Worm (Caenorhabditis elegans) whole organism, L3 larva: Measurements from ENCODE around the gene C14C6.2.

Source experiments
- R02D3.7 ChIP-seq: fragments of 150-350 bp; optimal IDR thresholded peaks from 2 replicates; lab custom pipeline; 2014; ENCODE audit warnings: missing biosample characterization, missing genetic modification characterization
- ZK546.5 ChIP-seq: sonication (generic microtip); optimal IDR thresholded peaks from 2 replicates; lab custom pipeline; 2017; ENCODE audit warnings: missing biosample characterization, missing genetic modification characterization
- aly-2 ChIP-seq: fragments of 150-350 bp; optimal IDR thresholded peaks from 2 replicates; lab custom pipeline; 2014; ENCODE audit warnings: missing biosample characterization, missing genetic modification characterization
- ama-1 ChIP-seq: fragments of 150-350 bp; optimal IDR thresholded peaks from 2 replicates; lab custom pipeline; 2018
- ceh-16 ChIP-seq: sonication (generic microtip); optimal IDR thresholded peaks from 2 replicates; lab custom pipeline; 2017; ENCODE audit warnings: missing biosample characterization, missing genetic modification characterization
- ceh-28 ChIP-seq: fragments of 150-350 bp; optimal IDR thresholded peaks from 2 replicates; lab custom pipeline; 2014; ENCODE audit warnings: missing biosample characterization, missing genetic modification reagents, missing genetic modification characterization
- ceh-82 ChIP-seq: fragments of 150-350 bp; optimal IDR thresholded peaks from 2 replicates; lab custom pipeline; 2014; ENCODE audit warnings: missing biosample characterization, missing genetic modification characterization
- ceh-9 ChIP-seq: sonication (generic microtip); optimal IDR thresholded peaks from 2 replicates; lab custom pipeline; 2018; ENCODE audit warnings: missing biosample characterization, missing genetic modification characterization
- daf-12 ChIP-seq: fragments of 150-350 bp; optimal IDR thresholded peaks from 2 replicates; lab custom pipeline; 2014; ENCODE audit warnings: missing biosample characterization, missing genetic modification reagents, missing genetic modification characterization
- egl-27 ChIP-seq: sonication (generic microtip); optimal IDR thresholded peaks from 4 replicates; lab custom pipeline; 2017; ENCODE audit warnings: missing biosample characterization, missing genetic modification reagents, missing genetic modification characterization
- egl-5 ChIP-seq: fragments of 150-350 bp; optimal IDR thresholded peaks from 2 replicates; lab custom pipeline; 2017; ENCODE audit warnings: missing biosample characterization, missing genetic modification reagents, missing genetic modification characterization, inconsistent platforms
- elt-1 ChIP-seq: fragments of 150-350 bp; optimal IDR thresholded peaks from 2 replicates; lab custom pipeline; 2014; ENCODE audit warnings: missing biosample characterization, missing genetic modification characterization
- elt-2 ChIP-seq: sonication (generic microtip); optimal IDR thresholded peaks from 2 replicates; lab custom pipeline; 2016; ENCODE audit warnings: missing genetic modification reagents, mild to moderate bottlenecking, missing genetic modification characterization, missing compliant biosample characterization
- elt-3 ChIP-seq, 3 experiments: fragments of 150-350 bp in 1 of 3; sonication (generic microtip) in 2 of 3; optimal IDR thresholded peaks; 2 replicates in 2 of 3; 4 replicates in 1 of 3; lab custom pipeline; 2014 to 2017; ENCODE audit warnings: missing biosample characterization in 3 of 3, missing genetic modification characterization in 3 of 3
- eor-1 ChIP-seq, 2 experiments: fragments of 150-350 bp; optimal IDR thresholded peaks; 2 replicates each; lab custom pipeline; 2014 to 2018; ENCODE audit warnings: missing biosample characterization in 2 of 2, missing genetic modification characterization in 2 of 2
- fkh-10 ChIP-seq: sonication (generic microtip); optimal IDR thresholded peaks from 2 replicates; lab custom pipeline; 2017; ENCODE audit warnings: missing biosample characterization, missing genetic modification reagents, missing genetic modification characterization
- fkh-2 ChIP-seq: fragments of 150-350 bp; optimal IDR thresholded peaks from 2 replicates; lab custom pipeline; 2014; ENCODE audit warnings: missing biosample characterization, missing genetic modification reagents, missing genetic modification characterization
- hmg-11 ChIP-seq: sonication (generic microtip); optimal IDR thresholded peaks from 2 replicates; lab custom pipeline; 2016; ENCODE audit warnings: missing genetic modification characterization, missing compliant biosample characterization
- jun-1 ChIP-seq: fragments of 150-350 bp; optimal IDR thresholded peaks from 2 replicates; lab custom pipeline; 2014; ENCODE audit warnings: missing biosample characterization, missing genetic modification reagents, missing genetic modification characterization
- lin-15B ChIP-seq: fragments of 150-350 bp; optimal IDR thresholded peaks from 2 replicates; lab custom pipeline; 2014; ENCODE audit warnings: missing biosample characterization, missing genetic modification characterization
- lin-39 ChIP-seq: fragments of 150-350 bp; optimal IDR thresholded peaks from 2 replicates; lab custom pipeline; 2018; ENCODE audit warnings: missing biosample characterization, missing genetic modification reagents, missing genetic modification characterization
- lsy-12 ChIP-seq: sonication (generic microtip); optimal IDR thresholded peaks from 2 replicates; lab custom pipeline; 2016; ENCODE audit warnings: mild to moderate bottlenecking, missing genetic modification characterization, missing compliant biosample characterization
- mdl-1 ChIP-seq: fragments of 150-350 bp; optimal IDR thresholded peaks from 2 replicates; lab custom pipeline; 2014; ENCODE audit warnings: missing biosample characterization, missing genetic modification characterization
- mml-1 ChIP-seq: fragments of 150-350 bp; sonication (generic microtip); optimal IDR thresholded peaks from 3 replicates; lab custom pipeline; 2014; ENCODE audit warnings: missing biosample characterization, missing genetic modification characterization
- nfya-1 ChIP-seq: sonication (generic microtip); optimal IDR thresholded peaks from 2 replicates; lab custom pipeline; 2017; ENCODE audit warnings: missing genetic modification characterization, mild to moderate bottlenecking, missing compliant biosample characterization, antibody characterized with exemption, moderate library complexity; ENCODE audit not compliant: insufficient read depth
- nhr-11 ChIP-seq: fragments of 150-350 bp; optimal IDR thresholded peaks from 2 replicates; lab custom pipeline; 2014; ENCODE audit warnings: missing biosample characterization, missing genetic modification characterization
- nhr-12 ChIP-seq: fragments of 150-350 bp; optimal IDR thresholded peaks from 2 replicates; lab custom pipeline; 2014; ENCODE audit warnings: missing biosample characterization, missing genetic modification characterization
- nhr-23 ChIP-seq: fragments of 150-350 bp; optimal IDR thresholded peaks from 2 replicates; lab custom pipeline; 2014; ENCODE audit warnings: missing biosample characterization, missing genetic modification reagents, missing genetic modification characterization
- nhr-237 ChIP-seq: fragments of 150-350 bp; optimal IDR thresholded peaks from 2 replicates; lab custom pipeline; 2014; ENCODE audit warnings: missing biosample characterization, missing genetic modification characterization
- nhr-25 ChIP-seq: sonication (generic microtip); optimal IDR thresholded peaks from 2 replicates; lab custom pipeline; 2017; ENCODE audit warnings: missing biosample characterization, missing genetic modification characterization
- nhr-28 ChIP-seq: fragments of 150-350 bp; optimal IDR thresholded peaks from 2 replicates; lab custom pipeline; 2014; ENCODE audit warnings: missing biosample characterization, missing genetic modification characterization
- nhr-43 ChIP-seq: sonication (generic microtip); optimal IDR thresholded peaks from 2 replicates; lab custom pipeline; 2016; ENCODE audit warnings: mild to moderate bottlenecking, missing genetic modification characterization, missing compliant biosample characterization; ENCODE audit not compliant: poor library complexity, severe bottlenecking
- nhr-67 ChIP-seq: fragments of 150-350 bp; optimal IDR thresholded peaks from 2 replicates; lab custom pipeline; 2014; ENCODE audit warnings: missing biosample characterization, missing genetic modification characterization
- nhr-76 ChIP-seq: fragments of 150-350 bp; sonication (generic microtip); optimal IDR thresholded peaks from 5 replicates; lab custom pipeline; 2014; ENCODE audit warnings: missing biosample characterization, missing genetic modification characterization
- nhr-77 ChIP-seq: fragments of 150-350 bp; optimal IDR thresholded peaks from 2 replicates; lab custom pipeline; 2014; ENCODE audit warnings: missing biosample characterization, missing genetic modification characterization
- pha-4 ChIP-seq: fragments of 150-350 bp; optimal IDR thresholded peaks from 2 replicates; lab custom pipeline; 2014; ENCODE audit warnings: missing biosample characterization, missing genetic modification reagents, missing genetic modification characterization
- pqm-1 ChIP-seq: fragments of 150-350 bp; optimal IDR thresholded peaks from 2 replicates; lab custom pipeline; 2017; ENCODE audit warnings: missing biosample characterization, missing genetic modification characterization, inconsistent platforms
- sea-2 ChIP-seq: fragments of 150-350 bp; sonication (generic microtip); optimal IDR thresholded peaks from 4 replicates; lab custom pipeline; 2014; ENCODE audit warnings: missing biosample characterization, missing genetic modification reagents, missing genetic modification characterization
- skn-1 ChIP-seq: fragments of 150-350 bp; optimal IDR thresholded peaks from 2 replicates; lab custom pipeline; 2014; ENCODE audit warnings: missing biosample characterization, missing genetic modification characterization
- snpc-4 ChIP-seq: fragments of 150-350 bp; optimal IDR thresholded peaks from 2 replicates; lab custom pipeline; 2014; ENCODE audit warnings: missing biosample characterization, missing genetic modification characterization
- unc-39 ChIP-seq: sonication (generic microtip); optimal IDR thresholded peaks from 4 replicates; lab custom pipeline; 2017; ENCODE audit warnings: missing biosample characterization, missing genetic modification characterization
- unc-62 ChIP-seq: fragments of 150-350 bp; sonication (generic microtip); optimal IDR thresholded peaks from 4 replicates; lab custom pipeline; 2014; ENCODE audit warnings: missing biosample characterization, missing genetic modification reagents, missing genetic modification characterization
- zag-1 ChIP-seq: fragments of 150-350 bp; optimal IDR thresholded peaks from 2 replicates; lab custom pipeline; 2014; ENCODE audit warnings: missing biosample characterization, missing genetic modification characterization
- ztf-11 ChIP-seq: fragments of 150-350 bp; optimal IDR thresholded peaks from 2 replicates; lab custom pipeline; 2014; ENCODE audit warnings: missing biosample characterization, missing genetic modification characterization

C14C6.2 gene

DNA sequence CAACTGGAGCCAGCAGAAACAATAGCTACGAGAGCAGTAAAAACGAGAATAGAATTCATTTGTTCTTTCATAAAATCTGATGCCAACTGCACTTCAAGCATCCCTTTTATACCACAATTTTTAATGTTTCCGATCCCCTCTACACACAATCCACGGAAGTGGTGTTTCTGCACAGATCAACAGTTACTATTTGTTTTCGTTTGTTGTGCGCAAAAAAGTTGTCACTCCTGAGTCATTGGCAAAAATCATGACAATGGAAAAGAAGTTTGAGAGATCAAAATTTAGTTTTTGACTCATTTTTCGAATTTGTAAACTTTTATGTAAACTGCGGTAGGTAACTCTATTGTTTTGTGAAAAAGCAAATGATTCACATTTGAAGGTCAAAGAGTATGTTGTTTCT, 41.2 kb downstream of the C14C6.2 start, which contains the start of gene srlf-37:
srlf-37 (minus strand) TSS at position 101 of the 400 bp plus-strand sequence.
- no peak for TF ChIP-seq nhr-67 (tag; lab: Kevin White, UChicago)
- TF ChIP-seq ceh-16 (tag; lab: Kevin White, UChicago): no peak
- TF ChIP-seq pqm-1 (tag; lab: Kevin White, UChicago): no peak
- no peak for TF ChIP-seq jun-1
- no peak for TF ChIP-seq nhr-12 (tag; lab: Kevin White, UChicago)
- TF ChIP-seq aly-2 (tag; lab: Kevin White, UChicago): no peak
- TF ChIP-seq nhr-23: no peak
- no peak for TF ChIP-seq nhr-43 (tag; lab: Kevin White, UChicago)
- TF ChIP-seq unc-39 (tag; lab: Kevin White, UChicago): no peak
- TF ChIP-seq snpc-4: no peak
- no peak for TF ChIP-seq mdl-1 (tag; lab: Kevin White, UChicago)
- TF ChIP-seq, all 47 proteins: peak for 0

DNA sequence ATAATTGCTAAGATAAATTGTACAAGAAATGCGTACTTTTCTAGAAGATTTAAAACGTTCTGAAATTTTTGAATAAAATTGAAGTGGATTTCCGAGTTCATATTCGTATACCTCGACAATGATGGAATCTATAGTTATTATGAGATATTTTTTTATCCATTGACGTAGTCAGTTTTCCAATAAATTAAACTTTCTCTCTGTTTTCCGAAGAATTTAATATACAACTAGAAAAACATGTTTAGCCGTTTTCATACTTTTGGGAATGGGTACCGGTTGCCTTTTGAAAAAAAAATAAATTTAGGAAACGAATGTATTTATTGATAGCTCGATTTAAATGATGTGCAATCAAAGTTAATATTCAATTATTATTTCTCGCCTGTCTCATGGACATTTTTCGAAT, 45.9 kb downstream of the C14C6.2 start, which contains the start of gene srw-109:
srw-109 (minus strand) TSS at position 101 of the 400 bp plus-strand sequence.
- no peak for TF ChIP-seq daf-12
- TF ChIP-seq ztf-11: no peak
- no peak for TF ChIP-seq ama-1
- no peak for TF ChIP-seq mml-1 (tag; lab: Kevin White, UChicago)
- TF ChIP-seq lin-15B (tag; lab: Kevin White, UChicago): no peak
- TF ChIP-seq fkh-2: no peak
- no peak for TF ChIP-seq elt-2 (tag; lab: Kevin White, UChicago)
- TF ChIP-seq nhr-25 (tag; lab: Kevin White, UChicago): no peak
- no peak for TF ChIP-seq nhr-77 (tag; lab: Kevin White, UChicago)
- TF ChIP-seq mdl-1 (tag; lab: Kevin White, UChicago): no peak
- TF ChIP-seq, all 47 proteins: peak for 0

DNA sequence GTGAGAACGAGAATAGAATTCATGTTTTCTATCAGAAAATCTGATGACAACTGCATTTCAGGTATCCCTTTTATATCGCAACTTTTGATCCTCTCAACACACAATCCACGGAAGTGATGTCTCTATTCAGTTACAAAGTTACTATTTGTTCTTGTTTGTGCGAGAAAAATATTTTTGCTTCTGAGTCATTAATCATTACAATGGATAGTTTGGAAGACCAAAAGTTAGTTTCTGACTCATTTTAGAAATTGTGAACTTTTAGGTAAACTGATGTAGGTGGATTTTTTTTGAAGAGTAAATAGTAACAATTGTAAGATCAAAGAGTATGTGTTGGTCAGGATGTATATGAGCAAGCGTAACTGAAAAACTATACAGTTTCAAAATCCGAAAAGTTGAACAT, 46.7 kb downstream of the C14C6.2 start, which contains the start of gene srlf-36:
srlf-36 (minus strand) TSS at position 101 of the 400 bp plus-strand sequence.
- TF ChIP-seq nhr-11: no peak
- no peak for TF ChIP-seq snpc-4
- TF ChIP-seq egl-5 (tag; lab: Kevin White, UChicago): no peak
- no peak for TF ChIP-seq daf-12
- no peak for TF ChIP-seq nhr-25 (tag; lab: Kevin White, UChicago)
- TF ChIP-seq nhr-77 (tag; lab: Kevin White, UChicago): no peak
- no peak for TF ChIP-seq lsy-12
- no peak for TF ChIP-seq ZK546.5 (tag; lab: Kevin White, UChicago)
- TF ChIP-seq elt-3 (tag; optimal IDR thresholded peaks at IDR 0.05; lab: Kevin White, UChicago): no peak
- TF ChIP-seq fkh-10: no peak
- no peak for TF ChIP-seq nhr-28 (tag; lab: Kevin White, UChicago)
- TF ChIP-seq nhr-76 (tag; lab: Kevin White, UChicago): no peak

DNA sequence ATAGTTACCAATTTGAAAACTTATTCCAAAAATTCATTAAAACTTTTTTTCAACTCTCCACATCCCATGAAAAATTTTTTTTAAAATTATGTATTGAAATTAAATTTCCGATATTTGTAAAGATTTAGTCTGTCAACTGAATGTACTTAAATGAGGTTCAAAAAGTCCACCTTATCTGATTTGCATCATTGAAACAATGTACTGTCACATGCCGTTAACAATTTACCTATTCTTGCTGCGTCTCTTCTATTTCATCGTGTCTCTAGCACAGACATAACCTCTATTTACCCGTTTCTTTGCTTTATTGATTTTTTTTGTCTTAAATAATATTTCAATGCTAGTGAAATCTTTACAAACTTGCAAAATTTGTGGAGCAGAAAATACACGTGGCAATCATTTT, 47.3 kb downstream of the C14C6.2 start, which contains the start of gene nhr-90:
nhr-90 (plus strand) TSS at position 296 of the 400 bp plus-strand sequence.
- TF ChIP-seq snpc-4 (peak; percentile 5), elt-2 (tag; lab: Kevin White, UChicago) (peak; percentile 41), hmg-11 (tag; lab: Kevin White, UChicago) (no peak), zag-1 (no peak), unc-39 (tag; lab: Kevin White, UChicago) (no peak), nhr-76 (tag; lab: Kevin White, UChicago) (no peak), nhr-77 (tag; lab: Kevin White, UChicago) (no peak), nhr-12 (tag; lab: Kevin White, UChicago) (no peak), nhr-23 (peak; percentile 25), lsy-12 (no peak), nhr-237 (tag; lab: Kevin White, UChicago) (no peak), daf-12 (no peak), R02D3.7 (tag; lab: Kevin White, UChicago) (no peak), nhr-43 (tag; lab: Kevin White, UChicago) (no peak), ceh-28 (tag; lab: Kevin White, UChicago) (peak; percentile 44), egl-27 (tag; lab: Kevin White, UChicago) (no peak), ZK546.5 (tag; lab: Kevin White, UChicago) (no peak), ceh-82 (tag; lab: Kevin White, UChicago) (no peak), ztf-11 (no peak), nhr-67 (tag; lab: Kevin White, UChicago) (no peak), egl-5 (tag; lab: Kevin White, UChicago) (no peak), lin-39 (no peak), pha-4 (tag; lab: Kevin White, UChicago) (no peak), pqm-1 (tag; lab: Kevin White, UChicago) (peak; percentile 31), eor-1 (tag; optimal IDR thresholded peaks at IDR 0.05; lab: Kevin White, UChicago) (no peak), nhr-11 (no peak), aly-2 (tag; lab: Kevin White, UChicago) (no peak), mml-1 (tag; lab: Kevin White, UChicago) (no peak), elt-3 (tag; optimal IDR thresholded peaks at IDR 0.05; lab: Kevin White, UChicago) (no peak), ceh-9 (no peak), fkh-10 (no peak), nfya-1 (tag; lab: Kevin White, UChicago) (no peak), nhr-28 (tag; lab: Kevin White, UChicago) (no peak), elt-1 (tag; lab: Kevin White, UChicago) (peak; percentile 36), lin-15B (tag; lab: Kevin White, UChicago) (no peak), mdl-1 (tag; lab: Kevin White, UChicago) (no peak), unc-62 (GFP tag; lab: Kevin White, UChicago) (no peak), sea-2 (no peak), nhr-25 (tag; lab: Kevin White, UChicago) (peak; percentile 17), skn-1 (tag; lab: Kevin White, UChicago) (no peak)
